Fruit fly (Drosophila melanogaster) Kc167 (cell line): ENCODE data around the gene Cyp1.

Experiments used
- Myc ChIP-seq: fragments of >200 bp; optimal IDR thresholded peaks from 2 replicates; lab custom pipeline; 2017; ENCODE audit warnings: missing external identifiers
- h ChIP-seq: fragments of >200 bp; optimal IDR thresholded peaks from 3 replicates; lab custom pipeline; 2018; ENCODE audit warnings: missing external identifiers

- TF ChIP-seq h, result no peak
- TF ChIP-seq Myc (lab: Kevin White, UChicago), result no peak
Measured at dm6 chrX:16285186-16285585, 35.0 kb downstream of the Cyp1 start.
